Worm (Caenorhabditis elegans) whole organism, midembryonic: ENCODE measurements around the gene sas-5.

ENCODE experiments used
- cog-1 ChIP-seq: sonication (generic microtip); optimal IDR thresholded peaks from 2 replicates; lab custom pipeline; 2016; ENCODE audit warnings: missing genetic modification characterization, missing compliant biosample characterization
- flt-1 ChIP-seq: fragments of 200-800 bp; sonication (Bioruptor generic); IDR thresholded peaks from 2 replicates; pipeline ENCODE4 v1.3.6; 2022; ENCODE audit warnings: missing genetic modification characterization, missing compliant biosample characterization
- klf-2 ChIP-seq: fragments of 200-800 bp; sonication (Bioruptor generic); conservative IDR thresholded peaks from 2 replicates; pipeline ENCODE4 v1.3.6; 2022; ENCODE audit warnings: missing genetic modification reagents, missing genetic modification characterization, missing compliant biosample characterization
- med-1 ChIP-seq: sonication (generic microtip); optimal IDR thresholded peaks from 2 replicates; lab custom pipeline; 2017; ENCODE audit warnings: missing genetic modification characterization, mild to moderate bottlenecking, missing compliant biosample characterization, antibody characterized with exemption, missing genetic modification reagents; ENCODE audit not compliant: insufficient read depth
- ref-1 ChIP-seq: fragments of 200-800 bp; sonication (Bioruptor generic); conservative IDR thresholded peaks from 2 replicates; pipeline ENCODE4 v1.3.6; 2022; ENCODE audit warnings: missing genetic modification reagents, missing genetic modification characterization, missing compliant biosample characterization
- tab-1 ChIP-seq: fragments of 200-800 bp; sonication (Bioruptor generic); IDR thresholded peaks from 2 replicates; pipeline ENCODE4 v1.3.6; 2022; ENCODE audit warnings: missing genetic modification characterization, missing compliant biosample characterization
- ztf-23 ChIP-seq: fragments of 200-800 bp; sonication (Bioruptor generic); IDR thresholded peaks from 2 replicates; pipeline ENCODE4 v1.3.6; 2022; ENCODE audit warnings: missing genetic modification reagents, missing genetic modification characterization, missing compliant biosample characterization
- ztf-29 ChIP-seq: fragments of 200-800 bp; sonication (Bioruptor generic); IDR thresholded peaks from 2 replicates; pipeline ENCODE4 v1.3.6; 2022; ENCODE audit warnings: missing genetic modification reagents, missing genetic modification characterization, missing compliant biosample characterization

DNA sequence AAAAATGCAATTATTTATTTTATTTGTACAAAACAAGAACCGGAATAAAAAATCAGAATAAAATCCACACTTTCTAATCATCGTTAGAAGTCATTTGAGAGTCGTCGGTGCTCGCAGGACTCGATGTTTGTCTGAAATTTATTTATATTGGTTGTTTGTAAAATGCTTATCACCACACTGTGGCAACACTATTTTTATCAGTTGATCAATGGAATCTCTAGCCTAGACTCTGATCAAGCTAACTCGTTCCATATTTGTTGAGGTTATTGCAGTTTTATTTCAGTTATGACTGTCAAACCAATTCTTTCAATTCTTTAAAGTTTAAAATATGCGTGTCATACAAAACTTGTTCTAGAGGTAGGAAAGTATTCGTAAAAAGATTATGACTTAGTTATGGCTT is 6.1 kb upstream of the sas-5 start, which contains the start of gene dhs-20:
- TF ChIP-seq klf-2 (GFP tag; lab: Robert Waterston, UW) (no peak), med-1 (no peak), flt-1 (GFP tag; lab: Robert Waterston, UW) (no peak), ztf-23 (GFP tag; lab: Robert Waterston, UW) (no peak), ref-1 (no peak), cog-1 (tag; lab: Kevin White, UChicago) (no peak), ztf-29 (GFP tag; lab: Robert Waterston, UW) (no peak), tab-1 (GFP tag; lab: Robert Waterston, UW) (no peak)
